Worm (Caenorhabditis elegans) whole organism, L2 larva: ENCODE results near the gene F55G7.4.

ENCODE experiments used
- F13H6.1 ChIP-seq: sonication (generic microtip); optimal IDR thresholded peaks from 2 replicates; lab custom pipeline; 2016; ENCODE audit warnings: missing genetic modification characterization, missing compliant biosample characterization
- R02D3.7 ChIP-seq: fragments of 150-350 bp; optimal IDR thresholded peaks from 2 replicates; lab custom pipeline; 2014; ENCODE audit warnings: missing biosample characterization, missing genetic modification characterization
- blmp-1 ChIP-seq: sonication (generic microtip); optimal IDR thresholded peaks from 2 replicates; lab custom pipeline; 2017; ENCODE audit warnings: missing genetic modification characterization, mild to moderate bottlenecking, missing compliant biosample characterization, antibody characterized with exemption, moderate library complexity; ENCODE audit not compliant: insufficient read depth
- ceh-82 ChIP-seq: fragments of 150-350 bp; optimal IDR thresholded peaks from 2 replicates; lab custom pipeline; 2014; ENCODE audit warnings: missing biosample characterization, missing genetic modification characterization
- fos-1 ChIP-seq: fragments of 150-350 bp; optimal IDR thresholded peaks from 2 replicates; lab custom pipeline; 2014; ENCODE audit warnings: missing biosample characterization, missing genetic modification characterization
- lin-13 ChIP-seq: fragments of 150-350 bp; optimal IDR thresholded peaks from 2 replicates; lab custom pipeline; 2014; ENCODE audit warnings: missing biosample characterization, missing genetic modification reagents, missing genetic modification characterization
- lsy-2 ChIP-seq, 2 experiments: fragments of 150-350 bp in 1 of 2; sonication (generic microtip) in 1 of 2; optimal IDR thresholded peaks; 2 replicates each; lab custom pipeline; 2014 to 2017; ENCODE audit warnings: missing biosample characterization in 2 of 2, missing genetic modification characterization in 2 of 2
- nhr-21 ChIP-seq: fragments of 150-350 bp; optimal IDR thresholded peaks from 2 replicates; lab custom pipeline; 2014; ENCODE audit warnings: missing biosample characterization, missing genetic modification characterization
- nhr-237 ChIP-seq: fragments of 150-350 bp; optimal IDR thresholded peaks from 2 replicates; lab custom pipeline; 2014; ENCODE audit warnings: missing biosample characterization, missing genetic modification characterization
- skn-1 ChIP-seq: sonication (generic microtip); optimal IDR thresholded peaks from 2 replicates; lab custom pipeline; 2017; ENCODE audit warnings: missing biosample characterization, missing genetic modification characterization
- sma-9 ChIP-seq, 2 experiments: fragments of 150-350 bp in 1 of 2; sonication (generic microtip) in 1 of 2; optimal IDR thresholded peaks; 2 replicates each; lab custom pipeline; 2014 to 2016; ENCODE audit warnings: missing genetic modification characterization in 2 of 2, mild to moderate bottlenecking in 1 of 2, missing biosample characterization in 1 of 2, missing compliant biosample characterization in 1 of 2, missing genetic modification reagents in 1 of 2, moderate library complexity in 1 of 2
- snpc-4 ChIP-seq: fragments of 150-350 bp; optimal IDR thresholded peaks from 2 replicates; lab custom pipeline; 2014; ENCODE audit warnings: missing biosample characterization, missing genetic modification characterization
- unc-62 ChIP-seq: fragments of 150-350 bp; optimal IDR thresholded peaks from 2 replicates; lab custom pipeline; 2014; ENCODE audit warnings: missing biosample characterization, missing genetic modification reagents, missing genetic modification characterization
- zag-1 ChIP-seq: fragments of 150-350 bp; optimal IDR thresholded peaks from 2 replicates; lab custom pipeline; 2014; ENCODE audit warnings: missing biosample characterization, missing genetic modification characterization

- TF ChIP-seq snpc-4 (tag; lab: Kevin White, UChicago) (no peak), nhr-21 (tag; lab: Kevin White, UChicago) (no peak), sma-9 (GFP tag; optimal IDR thresholded peaks at IDR 0.05; lab: Kevin White, UChicago) (no peak), sma-9 (tag; optimal IDR thresholded peaks at IDR 0.05; lab: Kevin White, UChicago) (no peak), R02D3.7 (tag; lab: Kevin White, UChicago) (no peak), F13H6.1 (no peak), lsy-2 (tag; optimal IDR thresholded peaks at IDR 0.05; lab: Kevin White, UChicago) (no peak), nhr-237 (tag; lab: Kevin White, UChicago) (no peak), zag-1 (tag; lab: Kevin White, UChicago) (no peak), ceh-82 (tag; lab: Kevin White, UChicago) (no peak), blmp-1 (tag; lab: Kevin White, UChicago) (no peak), skn-1 (tag; lab: Kevin White, UChicago) (no peak), fos-1 (tag; lab: Kevin White, UChicago) (no peak), lin-13 (GFP tag; lab: Kevin White, UChicago) (no peak), unc-62 (GFP tag; lab: Kevin White, UChicago) (no peak)
Observed at ce11 chrX:11906626-11907025, 21.1 kb upstream of the F55G7.4 start.
